Worm (Caenorhabditis elegans) whole organism, late embryonic: ENCODE measurements around the gene mrp-7.

Experiments used
- C08G9.2 ChIP-seq: sonication (generic microtip); optimal IDR thresholded peaks from 2 replicates; lab custom pipeline; 2016; ENCODE audit warnings: mild to moderate bottlenecking, missing genetic modification characterization, moderate library complexity, missing compliant biosample characterization
- K09A11.1 ChIP-seq: sonication (generic microtip); optimal IDR thresholded peaks from 2 replicates; lab custom pipeline; 2017; ENCODE audit warnings: antibody characterized with exemption, mild to moderate bottlenecking, missing genetic modification characterization, missing compliant biosample characterization; ENCODE audit not compliant: insufficient read depth
- T23F11.4 ChIP-seq: fragments of 200-800 bp; sonication (Bioruptor generic); optimal IDR thresholded peaks from 2 replicates; lab custom pipeline; 2018; ENCODE audit warnings: mild to moderate bottlenecking, missing genetic modification characterization, missing compliant biosample characterization
- Y22D7AL.16 ChIP-seq: sonication (generic microtip); optimal IDR thresholded peaks from 2 replicates; lab custom pipeline; 2016; ENCODE audit warnings: missing genetic modification characterization, missing compliant biosample characterization
- ama-1 ChIP-seq: fragments of 150-350 bp; optimal IDR thresholded peaks from 2 replicates; lab custom pipeline; 2014
- ceh-14 ChIP-seq: sonication (generic microtip); optimal IDR thresholded peaks from 2 replicates; lab custom pipeline; 2016; ENCODE audit warnings: missing genotype, missing genetic modification characterization, missing compliant biosample characterization
- ceh-22 ChIP-seq: sonication (generic microtip); optimal IDR thresholded peaks from 2 replicates; lab custom pipeline; 2017; ENCODE audit warnings: missing biosample characterization, missing genetic modification characterization
- ceh-30 ChIP-seq: fragments of 150-350 bp; optimal IDR thresholded peaks from 2 replicates; lab custom pipeline; 2014; ENCODE audit warnings: missing biosample characterization, missing genetic modification characterization
- ceh-31 ChIP-seq: sonication (generic microtip); optimal IDR thresholded peaks from 2 replicates; lab custom pipeline; 2016; ENCODE audit warnings: missing genetic modification characterization, missing compliant biosample characterization
- ceh-45 ChIP-seq: fragments of 200-800 bp; sonication (Bioruptor generic); IDR thresholded peaks from 2 replicates; pipeline ENCODE4 v1.3.6; 2022; ENCODE audit warnings: missing genetic modification reagents, missing genetic modification characterization, missing compliant biosample characterization
- ceh-6 ChIP-seq: fragments of 200-800 bp; sonication (Bioruptor generic); optimal IDR thresholded peaks from 2 replicates; lab custom pipeline; 2018; ENCODE audit warnings: mild to moderate bottlenecking, missing genetic modification characterization, missing compliant biosample characterization
- ceh-9 ChIP-seq: sonication (generic microtip); optimal IDR thresholded peaks from 2 replicates; lab custom pipeline; 2016; ENCODE audit warnings: mild to moderate bottlenecking, missing genetic modification characterization, inconsistent platforms, missing compliant biosample characterization
- che-1 ChIP-seq: sonication (generic microtip); optimal IDR thresholded peaks from 2 replicates; lab custom pipeline; 2016; ENCODE audit warnings: mild to moderate bottlenecking, missing genetic modification characterization, missing compliant biosample characterization
- dmd-4 ChIP-seq: sonication (generic microtip); optimal IDR thresholded peaks from 2 replicates; lab custom pipeline; 2016; ENCODE audit warnings: borderline replicate concordance, missing genetic modification characterization, missing compliant biosample characterization
- elt-2 ChIP-seq: sonication (generic microtip); optimal IDR thresholded peaks from 2 replicates; lab custom pipeline; 2016; ENCODE audit warnings: missing genetic modification reagents, missing genetic modification characterization, missing compliant biosample characterization
- eyg-1 ChIP-seq: sonication (generic microtip); optimal IDR thresholded peaks from 2 replicates; lab custom pipeline; 2016; ENCODE audit warnings: missing genotype, missing genetic modification characterization, missing compliant biosample characterization
- fkh-10 ChIP-seq: fragments of 150-350 bp; optimal IDR thresholded peaks from 2 replicates; lab custom pipeline; 2014; ENCODE audit warnings: missing biosample characterization, missing genetic modification reagents, missing genetic modification characterization
- fkh-6 ChIP-seq: sonication (generic microtip); optimal IDR thresholded peaks from 2 replicates; lab custom pipeline; 2016; ENCODE audit warnings: missing genetic modification characterization, missing compliant biosample characterization
- gmeb-2 ChIP-seq: sonication (generic microtip); optimal IDR thresholded peaks from 2 replicates; lab custom pipeline; 2016; ENCODE audit warnings: missing genetic modification characterization, inconsistent platforms, missing compliant biosample characterization
- hlh-13 ChIP-seq: fragments of 200-800 bp; sonication (Bioruptor generic); optimal IDR thresholded peaks from 2 replicates; lab custom pipeline; 2018; ENCODE audit warnings: mild to moderate bottlenecking, missing genetic modification characterization, missing compliant biosample characterization
- hlh-6 ChIP-seq: sonication (generic microtip); optimal IDR thresholded peaks from 2 replicates; lab custom pipeline; 2016; ENCODE audit warnings: missing genotype, missing genetic modification characterization, missing compliant biosample characterization
- hlh-8 ChIP-seq: sonication (generic microtip); optimal IDR thresholded peaks from 2 replicates; lab custom pipeline; 2016; ENCODE audit warnings: missing genotype, missing genetic modification characterization, missing compliant biosample characterization
- lim-6 ChIP-seq: sonication (generic microtip); optimal IDR thresholded peaks from 2 replicates; lab custom pipeline; 2016; ENCODE audit warnings: missing genetic modification characterization, missing compliant biosample characterization
- madf-2 ChIP-seq: sonication (generic microtip); optimal IDR thresholded peaks from 2 replicates; lab custom pipeline; 2017; ENCODE audit warnings: missing genetic modification characterization, missing compliant biosample characterization
- mec-3 ChIP-seq: sonication (generic microtip); optimal IDR thresholded peaks from 2 replicates; lab custom pipeline; 2016; ENCODE audit warnings: borderline replicate concordance, missing genetic modification characterization, missing compliant biosample characterization
- nhr-11 ChIP-seq: fragments of 150-350 bp; optimal IDR thresholded peaks from 2 replicates; lab custom pipeline; 2014; ENCODE audit warnings: missing biosample characterization, missing genetic modification characterization
- pat-9 ChIP-seq: fragments of 200-800 bp; sonication (Bioruptor generic); optimal IDR thresholded peaks from 2 replicates; lab custom pipeline; 2018; ENCODE audit warnings: mild to moderate bottlenecking, missing genetic modification characterization, moderate library complexity, missing compliant biosample characterization
- pha-4 ChIP-seq: fragments of 150-350 bp; optimal IDR thresholded peaks from 2 replicates; lab custom pipeline; 2018; ENCODE audit warnings: missing biosample characterization, missing genetic modification reagents, missing genetic modification characterization
- pqm-1 ChIP-seq: sonication (generic microtip); optimal IDR thresholded peaks from 2 replicates; lab custom pipeline; 2016; ENCODE audit warnings: missing genetic modification characterization, missing compliant biosample characterization
- pros-1 ChIP-seq: fragments of 150-350 bp; optimal IDR thresholded peaks from 2 replicates; lab custom pipeline; 2014; ENCODE audit warnings: missing biosample characterization, missing genetic modification reagents, missing genetic modification characterization
- rnt-1 ChIP-seq: sonication (generic microtip); optimal IDR thresholded peaks from 2 replicates; lab custom pipeline; 2016; ENCODE audit warnings: missing genetic modification characterization, missing compliant biosample characterization
- sox-2 ChIP-seq: fragments of 200-800 bp; sonication (Bioruptor generic); IDR thresholded peaks from 2 replicates; pipeline ENCODE4 v1.3.6; 2022; ENCODE audit warnings: missing genetic modification reagents, missing genetic modification characterization, missing compliant biosample characterization
- sox-4 ChIP-seq: sonication (generic microtip); optimal IDR thresholded peaks from 2 replicates; lab custom pipeline; 2017; ENCODE audit warnings: mild to moderate bottlenecking, missing genetic modification characterization, inconsistent platforms, missing compliant biosample characterization
- syd-9 ChIP-seq: sonication (generic microtip); optimal IDR thresholded peaks from 2 replicates; lab custom pipeline; 2016; ENCODE audit warnings: mild to moderate bottlenecking, missing genetic modification characterization, moderate library complexity, missing compliant biosample characterization
- tbx-7 ChIP-seq: sonication (generic microtip); optimal IDR thresholded peaks from 2 replicates; lab custom pipeline; 2016; ENCODE audit warnings: missing genotype, missing genetic modification characterization, missing compliant biosample characterization
- ttx-3 ChIP-seq: sonication (generic microtip); optimal IDR thresholded peaks from 2 replicates; lab custom pipeline; 2016; ENCODE audit warnings: missing genetic modification reagents, missing genetic modification characterization, missing compliant biosample characterization
- unc-55 ChIP-seq: sonication (generic microtip); optimal IDR thresholded peaks from 2 replicates; lab custom pipeline; 2017; ENCODE audit warnings: missing biosample characterization, missing genetic modification reagents, missing genetic modification characterization
- unc-86 ChIP-seq: sonication (generic microtip); optimal IDR thresholded peaks from 2 replicates; lab custom pipeline; 2016; ENCODE audit warnings: missing genetic modification characterization, missing compliant biosample characterization

Gene mrp-7

ce11 chrV:19673298-19673903, 1.2 kb upstream of the mrp-7 start:
- TF ChIP-seq elt-2 (tag; lab: Kevin White, UChicago) (peak; percentile 48), unc-55 (no peak), sox-2 (GFP tag; lab: Robert Waterston, UW) (no peak)

DNA sequence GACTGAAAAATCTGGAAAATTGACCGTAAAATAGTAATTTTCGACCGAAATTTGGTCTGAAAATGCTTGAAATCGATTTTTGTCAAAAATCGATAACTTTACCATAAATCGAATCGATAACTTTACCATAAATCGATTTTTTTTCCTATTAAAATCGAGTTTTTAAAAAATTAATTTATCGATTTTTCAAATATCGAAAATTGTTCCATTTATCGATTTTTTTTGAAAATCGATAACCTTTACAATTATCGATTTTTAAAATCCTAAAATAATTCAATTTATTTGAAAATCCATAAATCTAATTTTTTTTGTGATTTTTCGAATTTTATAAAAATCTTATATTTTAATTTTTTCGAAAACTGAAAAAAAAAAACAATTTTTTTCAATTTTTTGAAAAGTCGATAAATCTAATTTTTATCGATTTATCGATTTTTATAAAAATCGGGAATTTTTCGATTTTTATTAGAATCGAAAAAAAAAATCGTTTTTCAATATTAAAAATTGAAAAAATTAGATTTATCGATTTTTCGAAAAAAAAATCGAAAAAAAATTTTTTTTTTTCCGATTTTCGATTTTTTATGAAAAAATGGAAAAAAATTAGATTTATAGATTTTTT, 16.7 kb downstream of the mrp-7 start:
- TF ChIP-seq che-1 (tag; lab: Kevin White, UChicago) (no peak), tbx-7 (tag; lab: Kevin White, UChicago) (no peak), syd-9 (no peak), dmd-4 (tag; lab: Kevin White, UChicago) (no peak), T23F11.4 (GFP tag; lab: Kevin White, UChicago) (no peak), sox-2 (GFP tag; lab: Robert Waterston, UW) (no peak), eyg-1 (tag; lab: Kevin White, UChicago) (no peak), ceh-9 (tag; lab: Kevin White, UChicago) (no peak), ceh-30 (tag; lab: Kevin White, UChicago) (no peak), hlh-13 (GFP tag; lab: Kevin White, UChicago) (no peak), ama-1 (lab: Kevin White, UChicago) (no peak), gmeb-2 (no peak), fkh-6 (tag; lab: Kevin White, UChicago) (no peak)

DNA sequence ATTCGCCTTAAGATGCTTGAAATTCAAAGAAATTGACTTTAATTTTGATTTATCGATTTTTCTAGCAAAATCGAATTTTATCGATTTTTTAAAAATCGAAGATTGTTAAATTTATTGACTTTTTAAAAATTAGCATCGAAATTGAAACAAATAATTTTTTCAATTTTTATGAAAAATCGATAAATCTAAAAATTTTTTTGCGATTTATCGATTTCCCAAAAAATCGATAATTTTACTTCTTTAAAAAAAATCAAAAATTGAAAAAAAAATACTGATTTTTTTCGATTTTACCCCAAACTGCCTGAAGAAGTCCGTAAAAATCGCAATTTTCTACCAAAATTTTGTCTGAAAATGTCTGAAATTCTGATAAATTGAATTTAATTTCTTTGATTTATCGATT, 17.3 kb downstream of the mrp-7 start:
- no peak for TF ChIP-seq ceh-30 (tag; lab: Kevin White, UChicago)
- no peak for TF ChIP-seq pat-9 (tag; lab: Kevin White, UChicago)
- TF ChIP-seq rnt-1 (tag; lab: Kevin White, UChicago): no peak
- no peak for TF ChIP-seq unc-86 (tag; lab: Kevin White, UChicago)
- TF ChIP-seq ceh-22 (tag; lab: Kevin White, UChicago): no peak
- no peak for TF ChIP-seq fkh-6 (tag; lab: Kevin White, UChicago)
- no peak for TF ChIP-seq ttx-3
- no peak for TF ChIP-seq hlh-6
- no peak for TF ChIP-seq ceh-31 (tag; lab: Kevin White, UChicago)
- no peak for TF ChIP-seq C08G9.2 (tag; lab: Kevin White, UChicago)
- no peak for TF ChIP-seq mec-3 (tag; lab: Kevin White, UChicago)
- TF ChIP-seq ceh-14 (tag; lab: Kevin White, UChicago): no peak
- TF ChIP-seq K09A11.1: no peak
- TF ChIP-seq madf-2 (tag; lab: Kevin White, UChicago): no peak
- no peak for TF ChIP-seq ceh-9 (tag; lab: Kevin White, UChicago)
- TF ChIP-seq T23F11.4 (GFP tag; lab: Kevin White, UChicago): no peak
- TF ChIP-seq pqm-1 (tag; lab: Kevin White, UChicago): no peak
- TF ChIP-seq, all 69 proteins: peak for 0

- TF ChIP-seq ceh-6 (GFP tag; lab: Kevin White, UChicago): no peak
- peak; percentile 85 for TF ChIP-seq elt-2 (tag; lab: Kevin White, UChicago)
- no peak for TF ChIP-seq hlh-13 (GFP tag; lab: Kevin White, UChicago)
Observed at ce11 chrV:19697348-19698172, 22.9 kb downstream of the mrp-7 start, which contains the start of the genes Y43F8C.13 and ani-3. TSS of gene Y43F8C.13 (minus strand) at chrV:19697398. TSS of gene ani-3 (plus strand) at chrV:19697732.

- no peak for TF ChIP-seq sox-4
- TF ChIP-seq madf-2 (tag; lab: Kevin White, UChicago): no peak
- TF ChIP-seq ceh-45 (GFP tag; lab: Robert Waterston, UW): no peak
- TF ChIP-seq nhr-11 (tag; lab: Kevin White, UChicago): no peak
- no peak for TF ChIP-seq pha-4 (tag; lab: Kevin White, UChicago)
- TF ChIP-seq pros-1: no peak
- no peak for TF ChIP-seq Y22D7AL.16 (tag; lab: Kevin White, UChicago)
- no peak for TF ChIP-seq unc-86 (tag; lab: Kevin White, UChicago)
- TF ChIP-seq rnt-1 (tag; lab: Kevin White, UChicago): no peak
- no peak for TF ChIP-seq lim-6
- TF ChIP-seq ceh-22 (tag; lab: Kevin White, UChicago): no peak
- no peak for TF ChIP-seq fkh-10 (GFP tag; lab: Kevin White, UChicago)
- TF ChIP-seq dmd-4 (tag; lab: Kevin White, UChicago): no peak
- no peak for TF ChIP-seq gmeb-2
- no peak for TF ChIP-seq tbx-7 (tag; lab: Kevin White, UChicago)
- TF ChIP-seq hlh-8 (tag; lab: Kevin White, UChicago): no peak
Observed at ce11 chrV:19708849-19709248, 34.2 kb downstream of the mrp-7 start, which contains the start of gene srv-3. TSS of gene srv-3 (minus strand) at chrV:19708949.
